Fruit fly (Drosophila melanogaster): ENCODE data around the gene CtsL4.

- TF ChIP-seq cyc (GFP tag; optimal IDR thresholded peaks at IDR 0.05), result peak; percentile 50
- peak; percentile 23 for TF ChIP-seq net (GFP tag; optimal IDR thresholded peaks at IDR 0.05)
- peak in 1 of 2 experiments; percentile 28 for TF ChIP-seq salr (GFP tag; optimal IDR thresholded peaks at IDR 0.05)
- no peak for TF ChIP-seq CG6808 (GFP tag; optimal IDR thresholded peaks at IDR 0.05)
- no peak for TF ChIP-seq Lpt (GFP tag; optimal IDR thresholded peaks at IDR 0.05)
- TF ChIP-seq pdm3 (GFP tag; optimal IDR thresholded peaks at IDR 0.05), result peak; percentile 73
- TF ChIP-seq Met (GFP tag; optimal IDR thresholded peaks at IDR 0.05), result peak; percentile 62
- TF ChIP-seq Hr39 (GFP tag; optimal IDR thresholded peaks at IDR 0.05), result peak; percentile 63
- TF ChIP-seq esn (GFP tag; optimal IDR thresholded peaks at IDR 0.05), result peak; percentile 66
- no peak for TF ChIP-seq fd85E (GFP tag; optimal IDR thresholded peaks at IDR 0.05)
- no peak for TF ChIP-seq CG9139 (GFP tag; optimal IDR thresholded peaks at IDR 0.05)
Measured at dm6 chr2L:10387869-10388726, 31.7 kb upstream of the CtsL4 start, which contains the start of gene da.

Data from whole organism, prepupa.